Fruit fly (Drosophila melanogaster) whole organism, wandering third instar larva: ENCODE measurements around the gene CG45012.
A peak's percentile ranks its signal among the peaks of the same experiment; 100 is the strongest.

Source experiments
- Abd-B ChIP-seq: fragments of >200 bp; optimal IDR thresholded peaks from 2 replicates; lab custom pipeline; 2017; ENCODE audit warnings: missing biosample characterization, missing genetic modification characterization
- CG32264 ChIP-seq: fragments of 200-800 bp; sonication (Bioruptor generic); optimal IDR thresholded peaks from 2 replicates; lab custom pipeline; 2016; ENCODE audit warnings: missing biosample characterization, missing genetic modification characterization
- CG9705 ChIP-seq: fragments of 200-800 bp; sonication (Bioruptor generic); optimal IDR thresholded peaks from 2 replicates; lab custom pipeline; 2018; ENCODE audit warnings: missing biosample characterization, mild to moderate bottlenecking, missing genetic modification characterization
- CrebA ChIP-seq: fragments of 200-800 bp; sonication (Bioruptor generic); optimal IDR thresholded peaks from 2 replicates; lab custom pipeline; 2016; ENCODE audit warnings: missing biosample characterization, mild to moderate bottlenecking, missing genetic modification characterization, borderline replicate concordance
- Dfd ChIP-seq: fragments of >200 bp; optimal IDR thresholded peaks from 2 replicates; lab custom pipeline; 2017; ENCODE audit warnings: missing biosample characterization, missing genetic modification characterization
- Dif ChIP-seq: fragments of 200-275, 200-300 bp; sonication (Bioruptor generic); optimal IDR thresholded peaks from 2 replicates; lab custom pipeline; 2018; ENCODE audit warnings: missing biosample characterization, missing genetic modification characterization; ENCODE audit not compliant: partially characterized antibody
- GATAd ChIP-seq: sonication (Bioruptor generic); optimal IDR thresholded peaks from 2 replicates; lab custom pipeline; 2016; ENCODE audit warnings: missing biosample characterization, missing genetic modification characterization
- HLH106 ChIP-seq: fragments of 200-800 bp; optimal IDR thresholded peaks from 3 replicates; lab custom pipeline; 2019; ENCODE audit warnings: missing biosample characterization, mild to moderate bottlenecking, missing genetic modification characterization, moderate library complexity
- Hnf4 ChIP-seq: fragments of 200-800 bp; sonication (Bioruptor generic); optimal IDR thresholded peaks from 2 replicates; lab custom pipeline; 2016; ENCODE audit warnings: missing biosample characterization, mild to moderate bottlenecking, missing genetic modification characterization
- Hr78 ChIP-seq: fragments of >200 bp; optimal IDR thresholded peaks from 2 replicates; lab custom pipeline; 2017; ENCODE audit warnings: missing biosample characterization, missing genetic modification characterization
- Hr83 ChIP-seq: fragments of 200-300 bp; sonication (Bioruptor generic); optimal IDR thresholded peaks from 2 replicates; lab custom pipeline; 2016; ENCODE audit warnings: missing biosample characterization, mild to moderate bottlenecking, missing genetic modification characterization, moderate library complexity; ENCODE audit not compliant: poor library complexity, severe bottlenecking
- Jra ChIP-seq: sonication (Bioruptor generic); optimal IDR thresholded peaks from 2 replicates; lab custom pipeline; 2016; ENCODE audit warnings: missing biosample characterization, missing genetic modification characterization
- Mio ChIP-seq: sonication (Bioruptor generic); optimal IDR thresholded peaks from 2 replicates; lab custom pipeline; 2016; ENCODE audit warnings: missing biosample characterization, missing genetic modification characterization
- Myc ChIP-seq: fragments of >200 bp; optimal IDR thresholded peaks from 2 replicates; lab custom pipeline; 2017
- OdsH ChIP-seq: fragments of 200-800 bp; sonication (Bioruptor generic); optimal IDR thresholded peaks from 2 replicates; lab custom pipeline; 2016; ENCODE audit warnings: missing biosample characterization, mild to moderate bottlenecking, missing genetic modification characterization
- Rel ChIP-seq, 2 experiments: fragments of 200-800 bp; sonication (Bioruptor generic) in 1 of 2; optimal IDR thresholded peaks; 2 replicates in 1 of 2; 3 replicates in 1 of 2; lab custom pipeline; 2016 to 2019; ENCODE audit warnings: mild to moderate bottlenecking in 2 of 2, missing biosample characterization in 2 of 2, missing genetic modification characterization in 2 of 2, moderate library complexity in 1 of 2
- Sp1 ChIP-seq: fragments of 200-800 bp; sonication (Bioruptor generic); optimal IDR thresholded peaks from 3 replicates; lab custom pipeline; 2019; ENCODE audit warnings: missing biosample characterization, mild to moderate bottlenecking, missing genetic modification characterization, moderate library complexity
- Vsx2 ChIP-seq: fragments of 200-300, 225-300 bp; sonication (Bioruptor generic); optimal IDR thresholded peaks from 2 replicates; lab custom pipeline; 2018; ENCODE audit warnings: missing biosample characterization, missing genetic modification characterization; ENCODE audit not compliant: partially characterized antibody
- br ChIP-seq: fragments of 200-800 bp; sonication (Bioruptor generic); optimal IDR thresholded peaks from 2 replicates; lab custom pipeline; 2016; ENCODE audit warnings: missing biosample characterization, missing genetic modification characterization
- brk ChIP-seq: fragments of 200-800 bp; sonication (Bioruptor generic); optimal IDR thresholded peaks from 2 replicates; lab custom pipeline; 2016; ENCODE audit warnings: missing biosample characterization, mild to moderate bottlenecking, missing genetic modification characterization
- dl ChIP-seq, 2 experiments: fragments of 175-275, 200-275 bp in 1 of 2; fragments of 200-275 bp in 1 of 2; sonication (Bioruptor generic); optimal IDR thresholded peaks; lab custom pipeline; 2018; ENCODE audit warnings: mild to moderate bottlenecking in 2 of 2, missing biosample characterization in 2 of 2, missing genetic modification characterization in 2 of 2, moderate library complexity in 2 of 2; ENCODE audit not compliant: partially characterized antibody in 2 of 2, insufficient read depth in 1 of 2
- dmrt93B ChIP-seq: fragments of 200-800 bp; sonication (Bioruptor generic); optimal IDR thresholded peaks from 2 replicates; lab custom pipeline; 2018; ENCODE audit warnings: missing biosample characterization, mild to moderate bottlenecking, missing genetic modification characterization
- dsf ChIP-seq: sonication (Bioruptor generic); optimal IDR thresholded peaks from 2 replicates; lab custom pipeline; 2016; ENCODE audit warnings: missing biosample characterization, missing genetic modification characterization, borderline replicate concordance
- ey ChIP-seq: fragments of 200-800 bp; sonication (Bioruptor generic); optimal IDR thresholded peaks from 2 replicates; lab custom pipeline; 2016; ENCODE audit warnings: missing biosample characterization, missing genetic modification characterization
- foxo ChIP-seq, 2 experiments: fragments of 200-800 bp; sonication (Bioruptor generic); optimal IDR thresholded peaks; 2 replicates in 1 of 2; 3 replicates in 1 of 2; lab custom pipeline; 2016 to 2017; ENCODE audit warnings: missing biosample characterization in 2 of 2, missing genetic modification characterization in 2 of 2
- fru ChIP-seq: fragments of 200-800 bp; sonication (Bioruptor generic); optimal IDR thresholded peaks from 3 replicates; lab custom pipeline; 2016; ENCODE audit warnings: missing biosample characterization, mild to moderate bottlenecking, missing genetic modification characterization
- h ChIP-seq: fragments of 200-800 bp; sonication (Bioruptor generic); optimal IDR thresholded peaks from 3 replicates; lab custom pipeline; 2016; ENCODE audit warnings: missing biosample characterization, mild to moderate bottlenecking, missing genetic modification characterization
- jim ChIP-seq: fragments of 175-275, 200-325 bp; sonication (Bioruptor generic); optimal IDR thresholded peaks from 2 replicates; lab custom pipeline; 2016; ENCODE audit warnings: missing biosample characterization, mild to moderate bottlenecking, missing genetic modification characterization
- lola ChIP-seq: fragments of >200 bp; optimal IDR thresholded peaks from 2 replicates; lab custom pipeline; 2017; ENCODE audit warnings: missing biosample characterization, missing genetic modification characterization
- pan ChIP-seq: fragments of >200 bp; optimal IDR thresholded peaks from 2 replicates; lab custom pipeline; 2017
- psq ChIP-seq: fragments of 200-800 bp; sonication (Bioruptor generic); optimal IDR thresholded peaks from 3 replicates; lab custom pipeline; 2017; ENCODE audit warnings: missing biosample characterization, mild to moderate bottlenecking, missing genetic modification characterization, moderate library complexity
- rgr ChIP-seq: fragments of 200-800 bp; sonication (Bioruptor generic); optimal IDR thresholded peaks from 3 replicates; lab custom pipeline; 2016; ENCODE audit warnings: missing biosample characterization, mild to moderate bottlenecking, missing genetic modification characterization
- sage ChIP-seq: fragments of 200-800 bp; sonication (Bioruptor generic); optimal IDR thresholded peaks from 2 replicates; lab custom pipeline; 2016; ENCODE audit warnings: missing biosample characterization, mild to moderate bottlenecking, missing genetic modification characterization
- sv ChIP-seq: fragments of 200-800 bp; sonication (Bioruptor generic); optimal IDR thresholded peaks from 3 replicates; lab custom pipeline; 2016; ENCODE audit warnings: missing biosample characterization, missing genetic modification characterization
- tai ChIP-seq: sonication (Bioruptor generic); optimal IDR thresholded peaks from 2 replicates; lab custom pipeline; 2016; ENCODE audit warnings: missing biosample characterization, missing genetic modification characterization
- usp ChIP-seq: fragments of >200 bp; optimal IDR thresholded peaks from 2 replicates; lab custom pipeline; 2017; ENCODE audit warnings: missing biosample characterization, missing genetic modification characterization
- woc ChIP-seq: sonication (Bioruptor generic); optimal IDR thresholded peaks from 2 replicates; lab custom pipeline; 2016; ENCODE audit warnings: missing biosample characterization, mild to moderate bottlenecking, missing genetic modification characterization

The CG45012 gene

DNA sequence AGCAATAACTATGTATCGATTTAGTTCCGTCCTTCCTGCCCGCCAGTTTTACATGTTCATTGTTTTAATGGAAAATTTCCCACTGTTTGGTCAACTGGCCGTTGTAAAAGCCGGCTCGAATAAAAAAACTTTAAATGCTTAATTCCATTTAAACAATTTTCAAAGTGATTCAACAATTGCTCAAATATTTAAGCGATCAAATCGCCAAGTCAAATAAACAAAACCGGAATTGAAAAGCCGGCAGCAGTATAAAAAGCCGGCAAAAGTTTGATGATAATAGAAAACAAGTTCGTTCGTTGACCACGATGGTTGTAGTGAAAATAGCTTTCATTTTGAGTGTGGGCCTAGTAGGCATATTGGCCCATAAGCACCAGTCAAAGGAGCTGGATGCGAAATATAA is 12.5 kb downstream of the CG45012 start, which contains the start of gene Mal-B1:
Mal-B1 (plus strand) TSS at position 301 of the 400 bp plus-strand sequence.
- TF ChIP-seq Mio (GFP tag; lab: Kevin White, UChicago) (no peak), sage (GFP tag; lab: Kevin White, UChicago) (no peak), Dif (GFP tag; lab: Kevin White, UChicago) (no peak), br (GFP tag; lab: Kevin White, UChicago) (no peak), Abd-B (GFP tag; lab: Kevin White, UChicago) (no peak), woc (GFP tag; lab: Kevin White, UChicago) (no peak)

- no peak for TF ChIP-seq woc (GFP tag; lab: Kevin White, UChicago)
- TF ChIP-seq GATAd (GFP tag; lab: Kevin White, UChicago), result no peak
- TF ChIP-seq CrebA (GFP tag; lab: Kevin White, UChicago), result no peak
- no peak for TF ChIP-seq brk (GFP tag; lab: Kevin White, UChicago)
- TF ChIP-seq Hnf4, result no peak
- TF ChIP-seq tai, result no peak
- no peak for TF ChIP-seq Hr83
- no peak for TF ChIP-seq fru (GFP tag; lab: Kevin White, UChicago)
- TF ChIP-seq h, result no peak
- TF ChIP-seq Myc (lab: Kevin White, UChicago), result no peak
- TF ChIP-seq dsf, result no peak
- TF ChIP-seq, all 38 proteins: peak for 0
These were observed 15.2 kb downstream of the CG45012 start, which contains the start of gene Mal-B2 for dm6 chr2L:11849658-11850057. TSS of gene Mal-B2 (plus strand) at chr2L:11849958.

DNA sequence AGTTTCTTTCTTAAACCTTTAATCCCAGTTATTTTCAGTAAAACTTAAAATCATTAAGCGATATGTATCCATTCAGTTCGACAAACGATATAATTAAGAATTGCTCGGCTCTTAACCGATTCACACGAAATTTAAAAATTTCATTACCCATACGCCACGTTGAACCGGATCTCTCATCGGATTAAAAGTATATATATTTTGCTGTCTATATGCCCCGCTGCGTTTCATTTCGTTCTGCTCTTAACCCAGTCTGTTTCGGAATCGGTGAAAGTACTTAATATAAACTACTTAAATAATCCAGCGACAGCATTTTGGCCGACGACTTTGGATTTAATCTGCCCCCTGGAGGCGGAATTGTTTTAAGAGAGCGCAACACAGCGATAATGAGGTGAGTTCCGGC is 18.7 kb downstream of the CG45012 start, which contains the start of gene CG42751:
CG42751 (plus strand) TSS at position 301 of the 400 bp plus-strand sequence.
- TF ChIP-seq Abd-B (GFP tag; lab: Kevin White, UChicago), result no peak
- TF ChIP-seq rgr (GFP tag; lab: Kevin White, UChicago), result no peak
- no peak for TF ChIP-seq OdsH (GFP tag; lab: Kevin White, UChicago)
- no peak for TF ChIP-seq lola
- TF ChIP-seq br (GFP tag; lab: Kevin White, UChicago), result no peak
- no peak for TF ChIP-seq brk (GFP tag; lab: Kevin White, UChicago)
- no peak for TF ChIP-seq Hr83
- no peak for TF ChIP-seq sage (GFP tag; lab: Kevin White, UChicago)
- no peak for TF ChIP-seq ey (GFP tag; lab: Kevin White, UChicago)
- no peak for TF ChIP-seq pan (lab: Kevin White, UChicago)
- TF ChIP-seq CrebA (GFP tag; lab: Kevin White, UChicago), result no peak
- no peak for TF ChIP-seq usp (GFP tag; lab: Kevin White, UChicago)
- TF ChIP-seq jim, result no peak
- no peak for TF ChIP-seq HLH106 (tag; lab: Kevin White, UChicago)
- TF ChIP-seq Hnf4, result no peak

DNA sequence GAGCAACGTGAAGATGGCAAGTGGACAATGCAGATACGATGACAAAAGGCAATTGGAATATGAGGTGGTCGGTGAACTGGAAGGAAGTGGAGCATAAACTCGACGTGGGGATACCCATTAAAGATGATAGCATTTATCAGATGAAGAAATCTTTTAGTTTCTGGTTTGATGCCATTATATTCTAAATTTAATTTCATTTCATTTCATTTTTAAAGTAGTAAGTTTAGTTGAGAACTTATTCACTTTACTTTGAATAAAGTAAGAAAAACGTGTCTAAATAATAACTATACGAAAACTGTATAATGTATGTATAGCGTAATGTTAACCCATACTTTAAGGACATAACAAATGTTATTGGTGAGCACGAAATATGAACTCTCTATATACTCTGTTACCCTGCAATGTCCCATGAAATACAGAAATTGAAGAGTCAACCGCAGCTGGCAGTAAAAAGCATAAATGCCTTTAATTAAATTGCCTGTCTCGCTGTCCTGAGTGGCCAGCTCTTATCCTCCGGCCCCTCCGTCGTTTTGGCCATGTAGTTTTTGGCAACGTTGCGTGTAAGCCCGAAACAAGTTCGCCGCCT is 36.6 kb downstream of the CG45012 start:
- TF ChIP-seq dl (GFP tag; optimal IDR thresholded peaks at IDR 0.05; lab: Kevin White, UChicago; ENCODE audit: insufficient read depth in 1 of 2, partially characterized antibody in 2 of 2) (no peak), Rel (GFP tag; optimal IDR thresholded peaks at IDR 0.05; lab: Kevin White, UChicago) (no peak), Rel (tag; optimal IDR thresholded peaks at IDR 0.05; lab: Kevin White, UChicago) (no peak), tai (no peak), CrebA (GFP tag; lab: Kevin White, UChicago) (no peak), OdsH (GFP tag; lab: Kevin White, UChicago) (no peak), sv (GFP tag; lab: Kevin White, UChicago) (no peak), Dfd (GFP tag; lab: Kevin White, UChicago) (no peak), Sp1 (GFP tag; lab: Kevin White, UChicago) (peak; percentile 44), psq (GFP tag; lab: Kevin White, UChicago) (peak; percentile 1), rgr (GFP tag; lab: Kevin White, UChicago) (peak; percentile 6), sage (GFP tag; lab: Kevin White, UChicago) (no peak), GATAd (GFP tag; lab: Kevin White, UChicago) (no peak), dsf (no peak), jim (no peak), Jra (GFP tag; lab: Kevin White, UChicago) (no peak), pan (lab: Kevin White, UChicago) (no peak), CG9705 (GFP tag; lab: Kevin White, UChicago) (no peak), Hr78 (no peak), HLH106 (tag; lab: Kevin White, UChicago) (peak; percentile 47), ey (GFP tag; lab: Kevin White, UChicago) (peak; percentile 56), Abd-B (GFP tag; lab: Kevin White, UChicago) (no peak), br (GFP tag; lab: Kevin White, UChicago) (peak; percentile 15), usp (GFP tag; lab: Kevin White, UChicago) (no peak), woc (GFP tag; lab: Kevin White, UChicago) (peak; percentile 52), lola (no peak), Dif (GFP tag; lab: Kevin White, UChicago) (no peak), Myc (lab: Kevin White, UChicago) (no peak), Mio (GFP tag; lab: Kevin White, UChicago) (no peak), dmrt93B (GFP tag; lab: Kevin White, UChicago) (peak; percentile 25), brk (GFP tag; lab: Kevin White, UChicago) (no peak), Vsx2 (peak; percentile 58), Hr83 (no peak), foxo (GFP tag; optimal IDR thresholded peaks at IDR 0.05; lab: Kevin White, UChicago) (peak in 1 of 2 experiments; percentile 36), fru (GFP tag; lab: Kevin White, UChicago) (peak; percentile 47), CG32264 (no peak), Hnf4 (no peak), h (peak; percentile 54)
